Fruit fly (Drosophila melanogaster) whole organism: Measurements from ENCODE around the gene Efhc1.1.

Experiments used
- CG8478 ChIP-seq: fragments of >200 bp; optimal IDR thresholded peaks from 2 replicates; lab custom pipeline; 2018; ENCODE audit warnings: inconsistent platforms
- Dll ChIP-seq: fragments of >200 bp; optimal IDR thresholded peaks from 2 replicates; lab custom pipeline; 2017
- pan ChIP-seq: fragments of >200 bp; optimal IDR thresholded peaks from 2 replicates; lab custom pipeline; 2017
- psq ChIP-seq: fragments of >200 bp; optimal IDR thresholded peaks from 2 replicates; lab custom pipeline; 2017
- usp ChIP-seq: fragments of >200 bp; optimal IDR thresholded peaks from 2 replicates; lab custom pipeline; 2017; ENCODE audit warnings: missing biosample characterization, missing genetic modification characterization, mixed read lengths

DNA sequence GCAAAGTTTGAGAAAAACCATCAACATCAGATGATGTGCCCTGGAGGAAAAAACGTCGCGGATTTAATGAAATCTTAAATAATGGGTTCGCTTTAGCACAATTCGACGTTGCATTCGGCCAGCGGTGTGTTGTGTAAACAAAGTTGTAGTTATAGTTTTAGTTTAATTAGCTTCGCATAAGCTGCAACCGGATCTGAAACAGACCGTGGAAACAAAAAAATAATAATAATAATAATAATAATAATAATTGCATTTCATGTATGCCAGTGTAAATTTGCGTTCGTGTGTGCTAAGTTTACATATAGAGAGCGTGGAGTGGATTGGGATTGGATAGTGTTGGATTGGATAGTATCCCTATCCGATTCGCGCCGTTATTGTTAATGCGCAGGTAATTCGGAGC, 21.3 kb upstream of the Efhc1.1 start:
- TF ChIP-seq psq (lab: Kevin White, UChicago), result no peak
- TF ChIP-seq usp (GFP tag; lab: Kevin White, UChicago), result no peak
- TF ChIP-seq CG8478 (lab: Kevin White, UChicago), result no peak
- TF ChIP-seq pan (lab: Kevin White, UChicago), result no peak
- no peak for TF ChIP-seq Dll (lab: Kevin White, UChicago)
